Fruit fly (Drosophila melanogaster) whole organism, adult: Measurements from ENCODE around the gene Mi-2.

Source experiments
- CG33017 ChIP-seq: fragments of 200-800 bp; sonication (Bioruptor generic); optimal IDR thresholded peaks from 2 replicates; lab custom pipeline; 2018; ENCODE audit warnings: missing biosample characterization, mild to moderate bottlenecking, missing genetic modification characterization, moderate library complexity
- CG7045 ChIP-seq: fragments of 200-800 bp; sonication (Bioruptor generic); optimal IDR thresholded peaks from 2 replicates; lab custom pipeline; 2017; ENCODE audit warnings: missing biosample characterization, mild to moderate bottlenecking, missing genetic modification characterization
- Clk ChIP-seq: fragments of 200-800 bp; sonication (Bioruptor generic); optimal IDR thresholded peaks from 2 replicates; lab custom pipeline; 2017; ENCODE audit warnings: missing biosample characterization, missing genetic modification characterization
- Hr96 ChIP-seq: fragments of 200-800 bp; sonication (Bioruptor generic); optimal IDR thresholded peaks from 2 replicates; lab custom pipeline; 2016; ENCODE audit warnings: missing biosample characterization, missing genetic modification characterization
- Mnt ChIP-seq: fragments of 200-800 bp; sonication (Bioruptor generic); optimal IDR thresholded peaks from 2 replicates; lab custom pipeline; 2016; ENCODE audit warnings: missing biosample characterization, mild to moderate bottlenecking, missing genetic modification characterization
- bab1 ChIP-seq: fragments of 200-800 bp; sonication (Bioruptor generic); optimal IDR thresholded peaks from 3 replicates; lab custom pipeline; 2019; ENCODE audit warnings: missing biosample characterization, mild to moderate bottlenecking, missing genetic modification characterization, moderate library complexity
- cic ChIP-seq: fragments of 200-800 bp; sonication (Bioruptor generic); optimal IDR thresholded peaks from 2 replicates; lab custom pipeline; 2017; ENCODE audit warnings: missing biosample characterization, mild to moderate bottlenecking, missing genetic modification characterization, moderate library complexity
- cnc ChIP-seq, 2 experiments: fragments of >200 bp; optimal IDR thresholded peaks; 2 replicates each; lab custom pipeline; 2017
- kay ChIP-seq: fragments of 200-800 bp; sonication (Bioruptor generic); peaks from one replicate; lab custom pipeline; 2016; ENCODE audit warnings: missing biosample characterization, missing genetic modification characterization, borderline replicate concordance
- tj ChIP-seq: fragments of 200-800 bp; sonication (Bioruptor generic); optimal IDR thresholded peaks from 3 replicates; lab custom pipeline; 2017; ENCODE audit warnings: missing biosample characterization, mild to moderate bottlenecking, missing genetic modification characterization, moderate library complexity
- toe ChIP-seq: fragments of 200-800 bp; sonication (Bioruptor generic); optimal IDR thresholded peaks from 2 replicates; lab custom pipeline; 2016; ENCODE audit warnings: missing biosample characterization, missing genetic modification characterization

DNA sequence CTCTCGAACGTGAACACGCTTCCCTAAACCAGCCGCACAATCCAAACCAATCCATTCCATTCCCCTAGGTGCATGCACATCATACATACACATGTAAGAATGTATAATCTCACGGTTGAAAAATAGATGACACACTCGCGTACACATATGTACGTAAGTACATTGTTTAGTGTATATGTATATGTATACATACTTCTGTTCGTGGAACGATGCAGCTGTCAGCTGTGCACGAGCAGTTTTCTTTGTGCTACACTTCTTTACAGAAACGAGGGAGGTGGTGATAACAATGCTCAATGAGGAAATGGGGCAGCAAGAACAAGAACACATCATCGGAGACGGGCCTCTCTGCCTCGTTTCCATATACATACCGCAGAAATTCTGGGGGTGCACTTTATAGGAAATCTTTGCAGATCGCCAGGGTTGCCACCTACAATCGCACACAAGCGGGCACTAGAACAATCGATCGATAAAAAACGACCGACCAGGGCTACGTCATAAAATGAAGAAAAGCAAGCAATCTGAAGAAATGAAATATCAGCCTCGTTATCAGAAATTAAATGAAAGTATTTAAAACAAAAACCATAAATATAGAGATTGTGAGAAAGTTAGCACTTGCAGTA is 10.6 kb downstream of the Mi-2 start:
- TF ChIP-seq Clk (GFP tag; lab: Kevin White, UChicago) (no peak), cic (GFP tag; lab: Kevin White, UChicago) (peak; percentile 73), kay (GFP tag; lab: Kevin White, UChicago) (peak; percentile 95), Hr96 (GFP tag; lab: Kevin White, UChicago) (no peak), toe (GFP tag; lab: Kevin White, UChicago) (no peak), CG7045 (no peak), bab1 (no peak), CG33017 (tag; lab: Kevin White, UChicago) (no peak), cnc (optimal IDR thresholded peaks at IDR 0.05; lab: Kevin White, UChicago) (no peak), Mnt (GFP tag; lab: Kevin White, UChicago) (peak; percentile 55), tj (GFP tag; lab: Kevin White, UChicago) (peak; percentile 1)
